Worm (Caenorhabditis elegans) whole organism, L2 larva: ENCODE measurements around the gene vig-1.

Experiments used
- C34F6.9 ChIP-seq: fragments of 150-350 bp; optimal IDR thresholded peaks from 2 replicates; lab custom pipeline; 2014; ENCODE audit warnings: missing biosample characterization, missing genetic modification characterization
- F13H6.1 ChIP-seq: sonication (generic microtip); optimal IDR thresholded peaks from 2 replicates; lab custom pipeline; 2016; ENCODE audit warnings: missing genetic modification characterization, missing compliant biosample characterization
- R02D3.7 ChIP-seq: fragments of 150-350 bp; optimal IDR thresholded peaks from 2 replicates; lab custom pipeline; 2014; ENCODE audit warnings: missing biosample characterization, missing genetic modification characterization
- Y55F3AM.14 ChIP-seq: fragments of 200-800 bp; sonication (Bioruptor generic); optimal IDR thresholded peaks from 2 replicates; lab custom pipeline; 2018; ENCODE audit warnings: mild to moderate bottlenecking, missing genetic modification characterization, missing compliant biosample characterization
- ZK546.5 ChIP-seq: sonication (generic microtip); optimal IDR thresholded peaks from 2 replicates; lab custom pipeline; 2017; ENCODE audit warnings: missing biosample characterization, missing genetic modification characterization
- alr-1 ChIP-seq: fragments of 150-350 bp; optimal IDR thresholded peaks from 2 replicates; lab custom pipeline; 2014; ENCODE audit warnings: missing biosample characterization, missing genetic modification characterization
- ama-1 ChIP-seq: fragments of 150-350 bp; optimal IDR thresholded peaks from 2 replicates; lab custom pipeline; 2018; ENCODE audit warnings: inconsistent platforms
- blmp-1 ChIP-seq: sonication (generic microtip); optimal IDR thresholded peaks from 2 replicates; lab custom pipeline; 2017; ENCODE audit warnings: missing genetic modification characterization, mild to moderate bottlenecking, missing compliant biosample characterization, antibody characterized with exemption, moderate library complexity; ENCODE audit not compliant: insufficient read depth
- ceh-16 ChIP-seq: fragments of 150-350 bp; optimal IDR thresholded peaks from 2 replicates; lab custom pipeline; 2014; ENCODE audit warnings: missing biosample characterization, missing genetic modification characterization
- ceh-82 ChIP-seq: fragments of 150-350 bp; optimal IDR thresholded peaks from 2 replicates; lab custom pipeline; 2014; ENCODE audit warnings: missing biosample characterization, missing genetic modification characterization
- egl-27 ChIP-seq: sonication (generic microtip); optimal IDR thresholded peaks from 3 replicates; lab custom pipeline; 2017; ENCODE audit warnings: missing biosample characterization, missing genetic modification reagents, missing genetic modification characterization
- elt-1 ChIP-seq: fragments of 150-350 bp; optimal IDR thresholded peaks from 2 replicates; lab custom pipeline; 2014; ENCODE audit warnings: missing biosample characterization, missing genetic modification characterization
- elt-3 ChIP-seq: sonication (generic microtip); optimal IDR thresholded peaks from 2 replicates; lab custom pipeline; 2017; ENCODE audit warnings: missing biosample characterization, missing genetic modification characterization
- fos-1 ChIP-seq: fragments of 150-350 bp; optimal IDR thresholded peaks from 2 replicates; lab custom pipeline; 2014; ENCODE audit warnings: missing biosample characterization, missing genetic modification characterization
- gmeb-1 ChIP-seq: fragments of 150-350 bp; optimal IDR thresholded peaks from 2 replicates; lab custom pipeline; 2014; ENCODE audit warnings: missing biosample characterization, missing genetic modification characterization
- lin-11 ChIP-seq: fragments of 150-350 bp; sonication (generic microtip); optimal IDR thresholded peaks from 2 replicates; lab custom pipeline; 2014; ENCODE audit warnings: missing biosample characterization, missing genetic modification characterization, inconsistent platforms, mixed read lengths
- lin-13 ChIP-seq: fragments of 150-350 bp; optimal IDR thresholded peaks from 2 replicates; lab custom pipeline; 2014; ENCODE audit warnings: missing biosample characterization, missing genetic modification reagents, missing genetic modification characterization
- lin-39 ChIP-seq: fragments of 150-350 bp; optimal IDR thresholded peaks from 2 replicates; lab custom pipeline; 2014; ENCODE audit warnings: missing biosample characterization, missing genetic modification reagents, missing genetic modification characterization
- nhr-11 ChIP-seq: fragments of 150-350 bp; optimal IDR thresholded peaks from 2 replicates; lab custom pipeline; 2014; ENCODE audit warnings: missing biosample characterization, missing genetic modification characterization
- nhr-12 ChIP-seq: fragments of 150-350 bp; optimal IDR thresholded peaks from 2 replicates; lab custom pipeline; 2014; ENCODE audit warnings: missing biosample characterization, missing genetic modification characterization
- nhr-129 ChIP-seq: fragments of 150-350 bp; optimal IDR thresholded peaks from 2 replicates; lab custom pipeline; 2014; ENCODE audit warnings: missing biosample characterization, missing genetic modification characterization
- nhr-21 ChIP-seq: fragments of 150-350 bp; optimal IDR thresholded peaks from 2 replicates; lab custom pipeline; 2014; ENCODE audit warnings: missing biosample characterization, missing genetic modification characterization
- nhr-237 ChIP-seq: fragments of 150-350 bp; optimal IDR thresholded peaks from 2 replicates; lab custom pipeline; 2014; ENCODE audit warnings: missing biosample characterization, missing genetic modification characterization
- nhr-25 ChIP-seq: fragments of 150-350 bp; sonication (generic microtip); optimal IDR thresholded peaks from 3 replicates; lab custom pipeline; 2014; ENCODE audit warnings: missing biosample characterization, missing genetic modification characterization
- nhr-6 ChIP-seq: fragments of 150-350 bp; optimal IDR thresholded peaks from 2 replicates; lab custom pipeline; 2014; ENCODE audit warnings: missing biosample characterization, missing genetic modification characterization
- nhr-77 ChIP-seq: fragments of 150-350 bp; optimal IDR thresholded peaks from 2 replicates; lab custom pipeline; 2014; ENCODE audit warnings: missing biosample characterization, missing genetic modification characterization
- sem-4 ChIP-seq: fragments of 150-350 bp; optimal IDR thresholded peaks from 2 replicates; lab custom pipeline; 2014; ENCODE audit warnings: missing biosample characterization, missing genetic modification reagents, missing genetic modification characterization
- skn-1 ChIP-seq: sonication (generic microtip); optimal IDR thresholded peaks from 2 replicates; lab custom pipeline; 2017; ENCODE audit warnings: missing biosample characterization, missing genetic modification characterization
- sma-3 ChIP-seq: sonication (generic microtip); optimal IDR thresholded peaks from 2 replicates; lab custom pipeline; 2016; ENCODE audit warnings: missing genetic modification reagents, missing genetic modification characterization, missing compliant biosample characterization
- sma-9 ChIP-seq, 2 experiments: fragments of 150-350 bp in 1 of 2; sonication (generic microtip) in 1 of 2; optimal IDR thresholded peaks; 2 replicates each; lab custom pipeline; 2014 to 2016; ENCODE audit warnings: missing genetic modification characterization in 2 of 2, mild to moderate bottlenecking in 1 of 2, missing biosample characterization in 1 of 2, missing compliant biosample characterization in 1 of 2, missing genetic modification reagents in 1 of 2, moderate library complexity in 1 of 2
- snpc-4 ChIP-seq: fragments of 150-350 bp; optimal IDR thresholded peaks from 2 replicates; lab custom pipeline; 2014; ENCODE audit warnings: missing biosample characterization, missing genetic modification characterization
- unc-62 ChIP-seq: fragments of 150-350 bp; optimal IDR thresholded peaks from 2 replicates; lab custom pipeline; 2014; ENCODE audit warnings: missing biosample characterization, missing genetic modification reagents, missing genetic modification characterization
- zag-1 ChIP-seq: fragments of 150-350 bp; optimal IDR thresholded peaks from 2 replicates; lab custom pipeline; 2014; ENCODE audit warnings: missing biosample characterization, missing genetic modification characterization
- ztf-1 ChIP-seq: fragments of 200-800 bp; sonication (Bioruptor generic); conservative IDR thresholded peaks from 2 replicates; pipeline ENCODE4 v1.3.6; 2022; ENCODE audit warnings: missing genetic modification characterization, missing compliant biosample characterization

The vig-1 gene

ce11 chrII:1295776-1296175, 25.1 kb upstream of the vig-1 start, which contains the start of gene Y57G7A.2:
TSS of gene Y57G7A.2 (plus strand) at chrII:1296076.
- TF ChIP-seq elt-3 (tag; lab: Kevin White, UChicago), result no peak

DNA sequence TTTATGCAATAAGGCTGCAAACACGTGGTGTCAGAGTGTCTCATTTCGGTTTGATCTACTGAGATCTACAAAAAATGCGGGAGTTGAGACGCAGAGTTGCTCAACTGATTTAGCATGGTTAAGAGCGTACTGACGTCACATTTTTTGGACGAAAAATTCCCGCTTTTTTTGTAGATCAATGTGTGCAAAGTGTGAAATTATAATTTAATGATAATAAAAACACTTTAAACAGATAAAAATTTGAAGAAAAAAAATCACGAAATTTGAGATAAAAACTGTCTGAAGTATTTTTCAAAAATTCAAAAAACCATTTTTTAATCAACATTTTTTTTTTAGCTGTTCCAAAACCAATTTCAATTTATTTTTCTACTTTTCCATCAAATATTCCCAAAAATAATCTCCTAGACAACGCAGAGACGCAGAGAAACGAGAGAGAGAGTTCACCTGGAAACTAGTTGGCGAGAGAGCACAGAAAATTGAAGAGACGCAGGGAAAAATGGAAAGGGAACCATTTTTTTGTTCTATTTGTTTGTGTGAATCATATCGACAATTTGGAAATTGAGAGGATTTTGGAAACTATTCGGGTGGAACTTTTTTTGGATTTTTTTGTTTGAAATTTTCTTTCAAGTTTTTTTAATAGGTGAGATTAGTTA, 23.7 kb upstream of the vig-1 start:
- TF ChIP-seq F13H6.1 (no peak), fos-1 (tag; lab: Kevin White, UChicago) (peak; percentile 1)

DNA sequence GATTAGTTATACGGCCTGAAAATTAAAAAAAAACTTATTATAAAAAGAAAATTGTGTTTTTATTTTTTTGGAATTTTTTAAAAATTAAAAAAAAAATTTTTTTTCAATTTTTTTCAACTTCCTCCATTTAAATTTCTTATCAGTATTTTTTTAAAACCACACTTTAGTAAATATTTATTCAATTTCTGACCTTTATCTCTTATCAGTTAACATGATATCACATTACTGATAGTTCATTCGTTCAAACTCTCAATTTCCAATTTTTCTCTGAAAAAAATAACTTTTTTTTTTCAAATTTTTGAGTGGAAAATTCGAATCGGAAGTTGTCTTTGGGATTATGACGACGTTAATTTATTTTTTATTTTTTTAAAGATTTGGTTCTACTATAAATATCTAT, 23.1 kb upstream of the vig-1 start:
- peak; percentile 1 for TF ChIP-seq fos-1 (tag; lab: Kevin White, UChicago)
- no peak for TF ChIP-seq gmeb-1 (tag; lab: Kevin White, UChicago)
- TF ChIP-seq lin-39 (tag; lab: Kevin White, UChicago), result no peak
- no peak for TF ChIP-seq sma-3 (GFP tag; lab: Kevin White, UChicago)
- no peak for TF ChIP-seq nhr-77 (tag; lab: Kevin White, UChicago)

DNA sequence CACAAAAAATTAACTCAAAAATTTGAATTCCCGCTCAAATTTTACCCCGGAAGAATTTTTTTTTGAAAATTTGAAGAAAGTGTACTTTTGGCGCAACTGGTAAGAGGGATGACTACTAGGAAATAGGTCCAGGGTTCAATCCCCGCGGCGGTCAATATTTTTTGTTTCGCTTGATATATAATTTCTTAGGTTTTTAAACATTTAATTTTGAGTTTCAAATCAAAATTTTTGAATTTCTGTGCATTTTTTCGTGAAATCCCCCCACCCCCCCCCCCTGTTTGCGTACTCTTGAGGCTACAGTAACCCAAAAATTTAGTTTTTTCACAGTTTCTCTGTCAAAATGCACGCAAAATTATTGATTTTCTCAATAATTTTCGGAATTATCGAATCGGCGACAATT, 22.7 kb upstream of the vig-1 start, which contains the start of gene Y57G7A.1:
Gene Y57G7A.1, plus strand, starts transcription at position 301 of the 400 bp plus-strand sequence.
- TF ChIP-seq nhr-25 (tag; lab: Kevin White, UChicago) (no peak), nhr-6 (no peak), snpc-4 (tag; lab: Kevin White, UChicago) (no peak), C34F6.9 (tag; lab: Kevin White, UChicago) (no peak), blmp-1 (no peak), egl-27 (tag; lab: Kevin White, UChicago) (no peak), alr-1 (tag; lab: Kevin White, UChicago) (no peak), sem-4 (tag; lab: Kevin White, UChicago) (no peak), nhr-129 (no peak), skn-1 (tag; lab: Kevin White, UChicago) (no peak), ceh-82 (no peak), ztf-1 (no peak), nhr-77 (tag; lab: Kevin White, UChicago) (no peak)

- no peak for TF ChIP-seq nhr-21 (tag; lab: Kevin White, UChicago)
- TF ChIP-seq nhr-6, result no peak
- TF ChIP-seq ceh-16, result no peak
- TF ChIP-seq ama-1, result no peak
- TF ChIP-seq ceh-82, result no peak
- no peak for TF ChIP-seq sma-3 (GFP tag; lab: Kevin White, UChicago)
- TF ChIP-seq egl-27 (tag; lab: Kevin White, UChicago), result no peak
- TF ChIP-seq nhr-77 (tag; lab: Kevin White, UChicago), result no peak
- TF ChIP-seq elt-3 (tag; lab: Kevin White, UChicago), result no peak
- no peak for TF ChIP-seq lin-13 (GFP tag; lab: Kevin White, UChicago)
- no peak for TF ChIP-seq F13H6.1
- no peak for TF ChIP-seq snpc-4 (tag; lab: Kevin White, UChicago)
- no peak for TF ChIP-seq sma-9 (GFP tag; optimal IDR thresholded peaks at IDR 0.05; lab: Kevin White, UChicago)
- no peak for TF ChIP-seq sma-9 (tag; optimal IDR thresholded peaks at IDR 0.05; lab: Kevin White, UChicago)
- no peak for TF ChIP-seq ztf-1
- TF ChIP-seq unc-62 (GFP tag; lab: Kevin White, UChicago), result no peak
- TF ChIP-seq ZK546.5 (tag; lab: Kevin White, UChicago), result no peak
- TF ChIP-seq nhr-237, result no peak
- TF ChIP-seq skn-1 (tag; lab: Kevin White, UChicago), result no peak
- no peak for TF ChIP-seq nhr-11 (tag; lab: Kevin White, UChicago)
Observed at ce11 chrII:1301554-1301953, 19.3 kb upstream of the vig-1 start, which contains the start of gene glb-31. TSS of gene glb-31 (minus strand) at chrII:1301654.

ce11 chrII:1306036-1306435, 14.8 kb upstream of the vig-1 start, which contains the start of gene emc-2:
TSS of gene emc-2 (minus strand) at chrII:1306136.
- TF ChIP-seq F13H6.1 (no peak), C34F6.9 (tag; lab: Kevin White, UChicago) (no peak), nhr-77 (tag; lab: Kevin White, UChicago) (no peak), ama-1 (no peak), Y55F3AM.14 (GFP tag; lab: Kevin White, UChicago) (no peak), skn-1 (tag; lab: Kevin White, UChicago) (no peak), R02D3.7 (tag; lab: Kevin White, UChicago) (no peak), nhr-12 (tag; lab: Kevin White, UChicago) (no peak), lin-11 (tag; lab: Kevin White, UChicago) (no peak), fos-1 (tag; lab: Kevin White, UChicago) (no peak), ZK546.5 (tag; lab: Kevin White, UChicago) (no peak), egl-27 (tag; lab: Kevin White, UChicago) (no peak), zag-1 (tag; lab: Kevin White, UChicago) (no peak), elt-1 (no peak), elt-3 (tag; lab: Kevin White, UChicago) (no peak)
